Worm (Caenorhabditis elegans) whole organism, L4 larva: ENCODE data around the gene F56D6.12.

Experiments used
- F10B5.3 ChIP-seq: sonication (generic microtip); optimal IDR thresholded peaks from 2 replicates; lab custom pipeline; 2016; ENCODE audit warnings: mild to moderate bottlenecking, missing genetic modification characterization, missing compliant biosample characterization
- F26F4.8 ChIP-seq: fragments of 200-800 bp; sonication (Bioruptor generic); conservative IDR thresholded peaks from 2 replicates; pipeline ENCODE4 v1.3.6; 2022; ENCODE audit warnings: missing genetic modification characterization, missing compliant biosample characterization
- F37D6.2 ChIP-seq: sonication (generic microtip); optimal IDR thresholded peaks from 2 replicates; lab custom pipeline; 2016; ENCODE audit warnings: mild to moderate bottlenecking, missing genetic modification characterization, missing compliant biosample characterization
- F44E2.7 ChIP-seq: fragments of 200-800 bp; sonication (Bioruptor generic); IDR thresholded peaks from 2 replicates; pipeline ENCODE4 v2.1.2; 2022; ENCODE audit warnings: missing genetic modification characterization, missing compliant biosample characterization
- F49E8.2 ChIP-seq: sonication (generic microtip); optimal IDR thresholded peaks from 2 replicates; lab custom pipeline; 2016; ENCODE audit warnings: missing compliant biosample characterization, mild to moderate bottlenecking, missing genetic modification characterization, borderline replicate concordance
- R02D3.7 ChIP-seq: fragments of 150-350 bp; sonication (generic microtip); optimal IDR thresholded peaks from 3 replicates; lab custom pipeline; 2014; ENCODE audit warnings: missing biosample characterization, missing genetic modification characterization
- aha-1 ChIP-seq: fragments of 150-350 bp; peaks from one replicate; lab custom pipeline; 2014; ENCODE audit warnings: missing biosample characterization, missing genetic modification characterization
- arid-1 ChIP-seq: fragments of 200-800 bp; sonication (Bioruptor generic); conservative IDR thresholded peaks from 2 replicates; pipeline ENCODE4 v1.3.6; 2022; ENCODE audit warnings: missing genetic modification reagents, missing genetic modification characterization, missing compliant biosample characterization
- ceh-28 ChIP-seq: fragments of 150-350 bp; optimal IDR thresholded peaks from 2 replicates; lab custom pipeline; 2014; ENCODE audit warnings: missing biosample characterization, missing genetic modification reagents, missing genetic modification characterization
- ceh-62 ChIP-seq: sonication (generic microtip); optimal IDR thresholded peaks from 2 replicates; lab custom pipeline; 2017; ENCODE audit warnings: missing biosample characterization, missing genetic modification characterization
- ceh-82 ChIP-seq: sonication (generic microtip); optimal IDR thresholded peaks from 2 replicates; lab custom pipeline; 2017; ENCODE audit warnings: missing biosample characterization, missing genetic modification characterization
- ctbp-1 ChIP-seq: fragments of 200-800 bp; sonication (Bioruptor generic); IDR thresholded peaks from 2 replicates; pipeline ENCODE4 v1.3.6; 2022; ENCODE audit warnings: missing genetic modification reagents, missing genetic modification characterization, missing compliant biosample characterization
- dpl-1 ChIP-seq: fragments of 150-350 bp; optimal IDR thresholded peaks from 2 replicates; lab custom pipeline; 2014; ENCODE audit warnings: missing biosample characterization, missing genetic modification reagents, missing genetic modification characterization
- duxl-1 ChIP-seq: sonication (generic microtip); optimal IDR thresholded peaks from 2 replicates; lab custom pipeline; 2016; ENCODE audit warnings: mild to moderate bottlenecking, missing genetic modification characterization, moderate library complexity, missing compliant biosample characterization; ENCODE audit not compliant: poor library complexity
- egl-27 ChIP-seq: sonication (generic microtip); optimal IDR thresholded peaks from 3 replicates; lab custom pipeline; 2017; ENCODE audit warnings: missing biosample characterization, missing genetic modification reagents, missing genetic modification characterization
- fkh-10 ChIP-seq: fragments of 150-350 bp; optimal IDR thresholded peaks from 2 replicates; lab custom pipeline; 2014; ENCODE audit warnings: missing biosample characterization, missing genetic modification reagents, missing genetic modification characterization
- gei-8 ChIP-seq: fragments of 200-800 bp; sonication (Bioruptor generic); optimal IDR thresholded peaks from 2 replicates; lab custom pipeline; 2018; ENCODE audit warnings: mild to moderate bottlenecking, missing genetic modification characterization, missing compliant biosample characterization
- lin-15B ChIP-seq: fragments of 150-350 bp; sonication (generic microtip); optimal IDR thresholded peaks from 3 replicates; lab custom pipeline; 2014; ENCODE audit warnings: missing biosample characterization, missing genetic modification characterization
- lin-29 ChIP-seq: fragments of 200-800 bp; sonication (Bioruptor generic); IDR thresholded peaks from 2 replicates; pipeline ENCODE4 v1.3.6; 2022; ENCODE audit warnings: missing genetic modification reagents, missing genetic modification characterization, missing compliant biosample characterization
- lin-38 ChIP-seq: fragments of 200-800 bp; sonication (Bioruptor generic); IDR thresholded peaks from 2 replicates; pipeline ENCODE4 v1.3.6; 2022; ENCODE audit warnings: missing genetic modification reagents, missing genetic modification characterization, missing compliant biosample characterization
- lin-39 ChIP-seq: fragments of 150-350 bp; optimal IDR thresholded peaks from 2 replicates; lab custom pipeline; 2014; ENCODE audit warnings: missing biosample characterization, missing genetic modification reagents, missing genetic modification characterization
- lir-3 ChIP-seq: sonication (generic microtip); optimal IDR thresholded peaks from 2 replicates; lab custom pipeline; 2016; ENCODE audit warnings: mild to moderate bottlenecking, missing genetic modification characterization, missing compliant biosample characterization
- lsy-2 ChIP-seq, 2 experiments: fragments of 150-350 bp in 1 of 2; sonication (generic microtip) in 1 of 2; optimal IDR thresholded peaks; 2 replicates each; lab custom pipeline; 2014 to 2017; ENCODE audit warnings: missing biosample characterization in 2 of 2, missing genetic modification characterization in 2 of 2
- madf-9 ChIP-seq: fragments of 200-800 bp; sonication (Bioruptor generic); conservative IDR thresholded peaks from 2 replicates; pipeline ENCODE4 v1.3.6; 2022; ENCODE audit warnings: missing genetic modification reagents, missing genetic modification characterization, missing compliant biosample characterization
- mxl-3 ChIP-seq: fragments of 200-800 bp; sonication (Bioruptor generic); optimal IDR thresholded peaks from 2 replicates; lab custom pipeline; 2018; ENCODE audit warnings: mild to moderate bottlenecking, missing genetic modification characterization, missing compliant biosample characterization
- nhr-41 ChIP-seq: fragments of 200-800 bp; sonication (Bioruptor generic); IDR thresholded peaks from 2 replicates; pipeline ENCODE4 v1.3.6; 2022; ENCODE audit warnings: missing genetic modification reagents, missing genetic modification characterization, missing compliant biosample characterization
- nhr-77 ChIP-seq: fragments of 150-350 bp; optimal IDR thresholded peaks from 2 replicates; lab custom pipeline; 2014; ENCODE audit warnings: missing biosample characterization, missing genetic modification characterization
- pqm-1 ChIP-seq: sonication (generic microtip); optimal IDR thresholded peaks from 2 replicates; lab custom pipeline; 2017; ENCODE audit warnings: missing biosample characterization, missing genetic modification characterization
- rbr-2 ChIP-seq: sonication (generic microtip); optimal IDR thresholded peaks from 2 replicates; lab custom pipeline; 2016; ENCODE audit warnings: missing genotype, missing genetic modification characterization, missing compliant biosample characterization
- set-16 ChIP-seq: fragments of 200-800 bp; sonication (Bioruptor generic); IDR thresholded peaks from 2 replicates; pipeline ENCODE4 v1.3.6; 2022; ENCODE audit warnings: missing genetic modification reagents, missing genetic modification characterization, missing compliant biosample characterization
- snpc-4 ChIP-seq: fragments of 150-350 bp; optimal IDR thresholded peaks from 2 replicates; lab custom pipeline; 2014; ENCODE audit warnings: missing biosample characterization, missing genetic modification characterization
- tag-97 ChIP-seq: fragments of 200-800 bp; sonication (Bioruptor generic); IDR thresholded peaks from 2 replicates; pipeline ENCODE4 v1.3.6; 2022; ENCODE audit warnings: missing genetic modification characterization, missing compliant biosample characterization
- tra-1 ChIP-seq: fragments of 200-800 bp; sonication (Bioruptor generic); IDR thresholded peaks from 2 replicates; pipeline ENCODE4 v1.3.6; 2022; ENCODE audit warnings: missing genetic modification reagents, missing genetic modification characterization, missing compliant biosample characterization
- unc-62 ChIP-seq, 3 experiments: fragments of 150-350 bp in 1 of 3; sonication (generic microtip); optimal IDR thresholded peaks in 2 of 3; peaks in 1 of 3; 1 replicate in 1 of 3; 2 replicates in 2 of 3; lab custom pipeline; 2014 to 2017; ENCODE audit warnings: missing biosample characterization in 3 of 3, missing genetic modification characterization in 3 of 3, missing genetic modification reagents in 3 of 3, missing genotype in 1 of 3
- zfp-2 ChIP-seq: sonication (generic microtip); optimal IDR thresholded peaks from 2 replicates; lab custom pipeline; 2016; ENCODE audit warnings: mild to moderate bottlenecking, missing genetic modification characterization, missing compliant biosample characterization
- zfp-3 ChIP-seq: fragments of 200-800 bp; sonication (Bioruptor generic); conservative IDR thresholded peaks from 2 replicates; pipeline ENCODE4 v1.3.6; 2022; ENCODE audit warnings: missing genetic modification reagents, missing genetic modification characterization, missing compliant biosample characterization
- zip-2 ChIP-seq: fragments of 150-350 bp; optimal IDR thresholded peaks from 2 replicates; lab custom pipeline; 2014; ENCODE audit warnings: missing biosample characterization, missing genetic modification characterization
- ztf-7 ChIP-seq: fragments of 150-350 bp; optimal IDR thresholded peaks from 2 replicates; lab custom pipeline; 2014; ENCODE audit warnings: missing biosample characterization, missing genetic modification characterization

Gene F56D6.12

ce11 chrIV:3869875-3870274 is 38.1 kb upstream of the F56D6.12 start:
- TF ChIP-seq gei-8 (GFP tag; lab: Kevin White, UChicago): no peak
- TF ChIP-seq tag-97 (GFP tag; lab: Robert Waterston, UW): no peak
- TF ChIP-seq F49E8.2 (tag; lab: Kevin White, UChicago): no peak
- no peak for TF ChIP-seq pqm-1 (tag; lab: Kevin White, UChicago)
- TF ChIP-seq R02D3.7 (tag; lab: Kevin White, UChicago): no peak
- no peak for TF ChIP-seq madf-9 (GFP tag; lab: Robert Waterston, UW)
- TF ChIP-seq F26F4.8: no peak
- TF ChIP-seq ctbp-1 (GFP tag; lab: Robert Waterston, UW): no peak
- TF ChIP-seq tra-1: no peak
- no peak for TF ChIP-seq fkh-10 (GFP tag; lab: Kevin White, UChicago)
- no peak for TF ChIP-seq ztf-7 (tag; lab: Kevin White, UChicago)
- TF ChIP-seq egl-27 (tag; lab: Kevin White, UChicago): no peak
- TF ChIP-seq lin-15B (tag; lab: Kevin White, UChicago): no peak
- TF ChIP-seq F10B5.3 (tag; lab: Kevin White, UChicago): no peak
- TF ChIP-seq zip-2: no peak
- TF ChIP-seq duxl-1 (tag; lab: Kevin White, UChicago): no peak
- TF ChIP-seq lsy-2 (tag; optimal IDR thresholded peaks at IDR 0.05; lab: Kevin White, UChicago): no peak
- TF ChIP-seq zfp-2: no peak
- TF ChIP-seq, all 104 proteins: peak for 0

- TF ChIP-seq ceh-62 (tag; lab: Kevin White, UChicago) (no peak), ceh-28 (tag; lab: Kevin White, UChicago) (no peak), zfp-3 (0 out of 2 replicates have a peak, but pooled peaks have one; percentile 12), unc-62 (GFP tag; optimal IDR thresholded peaks at IDR 0.05 in 1 of 2; lab: Kevin White, UChicago) (peak in 1 of 2 experiments; percentile 81), unc-62 (tag; optimal IDR thresholded peaks at IDR 0.05; lab: Kevin White, UChicago) (no peak), arid-1 (no peak), zip-2 (no peak), rbr-2 (no peak), dpl-1 (GFP tag; lab: Kevin White, UChicago) (no peak), ztf-7 (tag; lab: Kevin White, UChicago) (no peak), duxl-1 (tag; lab: Kevin White, UChicago) (no peak), lin-39 (tag; lab: Kevin White, UChicago) (no peak), set-16 (peak; percentile 81)
Measured at ce11 chrIV:3873195-3873594, 34.7 kb upstream of the F56D6.12 start.

- TF ChIP-seq aha-1 (tag; lab: Kevin White, UChicago): no peak
- TF ChIP-seq ceh-82 (tag; lab: Kevin White, UChicago): no peak
- TF ChIP-seq lir-3 (tag; lab: Kevin White, UChicago): no peak
- no peak for TF ChIP-seq arid-1
- TF ChIP-seq lin-29 (GFP tag; lab: Robert Waterston, UW): no peak
- no peak for TF ChIP-seq lin-38
- TF ChIP-seq F49E8.2 (tag; lab: Kevin White, UChicago): no peak
- no peak for TF ChIP-seq snpc-4
- TF ChIP-seq nhr-41 (GFP tag; lab: Robert Waterston, UW): no peak
- no peak for TF ChIP-seq mxl-3
- TF ChIP-seq F37D6.2 (tag; lab: Kevin White, UChicago): no peak
- TF ChIP-seq nhr-77 (tag; lab: Kevin White, UChicago): no peak
- TF ChIP-seq F44E2.7 (GFP tag; lab: Robert Waterston, UW): no peak
- TF ChIP-seq dpl-1 (GFP tag; lab: Kevin White, UChicago): no peak
- no peak for TF ChIP-seq lsy-2 (tag; optimal IDR thresholded peaks at IDR 0.05; lab: Kevin White, UChicago)
Measured at ce11 chrIV:3873706-3874105, 34.2 kb upstream of the F56D6.12 start, which contains the start of gene F37C4.5. TSS of gene F37C4.5 (minus strand) at chrIV:3873806.
